Fruit fly (Drosophila melanogaster) whole organism, embryonic: ENCODE data around the gene CG7565.

ENCODE experiments used
- MESR4 ChIP-seq: fragments of 200-800 bp; sonication (Bioruptor generic); optimal IDR thresholded peaks from 2 replicates; lab custom pipeline; 2018; ENCODE audit warnings: missing biosample characterization, mild to moderate bottlenecking, missing genetic modification characterization, moderate library complexity
- corto ChIP-seq: fragments of 200-800 bp; sonication (Bioruptor generic); optimal IDR thresholded peaks from 2 replicates; lab custom pipeline; 2016; ENCODE audit warnings: missing biosample characterization, mild to moderate bottlenecking, missing genetic modification characterization, moderate library complexity
- insv ChIP-seq, 2 experiments: fragments of 200-800 bp; sonication (Bioruptor generic); optimal IDR thresholded peaks; 3 replicates each; lab custom pipeline; 2016 to 2018; ENCODE audit warnings: missing biosample characterization in 2 of 2, missing genetic modification characterization in 2 of 2

dm6 chr3L:8128396-8129050 is 36.9 kb upstream of the CG7565 start:
- TF ChIP-seq MESR4 (no peak), insv (GFP tag; optimal IDR thresholded peaks at IDR 0.05; lab: Kevin White, UChicago) (no peak), corto (no peak)
